Fruit fly (Drosophila melanogaster): ENCODE data around the gene SCCRO.
A peak's percentile ranks its signal among the peaks of the same experiment; 100 is the strongest.

The SCCRO gene

DNA sequence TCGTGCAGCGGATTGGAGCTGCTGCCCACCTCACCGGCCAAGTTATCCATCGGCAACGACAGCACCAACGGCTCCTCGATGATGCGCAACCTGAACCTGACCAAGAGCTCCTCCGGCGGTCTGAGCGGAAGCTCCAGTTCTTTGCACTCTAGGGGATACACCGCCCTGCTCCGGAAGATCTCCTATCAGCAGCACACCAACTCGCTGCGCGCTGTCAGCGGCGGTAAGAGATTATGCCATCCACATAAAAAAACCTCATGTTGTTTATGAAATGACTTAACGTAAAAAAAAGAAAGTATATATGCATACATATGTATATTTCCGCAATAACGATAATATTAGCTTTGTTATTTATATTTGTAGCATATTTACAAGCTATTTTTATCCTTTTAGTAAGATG, 5.5 kb downstream of the SCCRO start:
- TF ChIP-seq CG17801 (GFP tag; optimal IDR thresholded peaks at IDR 0.05; ENCODE audit: partially characterized antibody) = no peak

DNA sequence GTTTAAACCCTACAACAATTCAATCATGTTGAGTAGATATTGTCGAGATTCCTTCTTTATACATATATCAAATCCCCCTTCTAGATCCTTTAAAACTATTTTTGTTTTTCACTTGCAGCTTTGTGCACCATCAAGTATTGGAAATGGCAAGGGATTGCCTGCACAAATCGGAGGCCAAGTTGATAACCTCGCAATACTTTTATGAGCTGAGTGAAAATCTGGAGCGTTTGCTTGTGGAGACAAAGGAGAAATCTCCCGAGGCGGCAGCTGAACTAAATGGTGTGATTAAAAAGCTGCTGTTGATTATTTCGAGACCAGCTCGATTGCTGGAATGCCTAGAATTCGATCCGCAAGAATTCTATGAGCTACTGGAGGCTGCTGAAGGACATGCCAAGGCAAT, 7.3 kb downstream of the SCCRO start:
- no peak for TF ChIP-seq CG17801 (GFP tag; optimal IDR thresholded peaks at IDR 0.05; ENCODE audit: partially characterized antibody)

DNA sequence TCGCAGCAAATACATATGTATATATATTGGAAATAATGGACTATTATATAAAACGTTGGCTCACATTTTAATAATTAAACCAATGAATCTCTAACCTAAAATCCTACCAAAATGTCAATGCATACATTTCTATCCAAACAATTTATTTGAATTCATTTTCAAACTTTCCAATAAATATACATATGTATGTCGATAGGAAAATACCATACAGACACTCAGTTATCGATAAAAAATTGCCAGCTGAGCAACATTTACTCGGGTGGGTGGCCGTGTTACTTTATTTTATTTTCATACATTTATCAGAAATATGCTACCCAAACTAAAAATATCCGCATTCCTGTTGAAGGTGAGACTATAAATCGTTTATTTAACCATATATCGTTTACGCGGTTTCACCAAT, 13.1 kb downstream of the SCCRO start, which contains the start of gene Ufsp2:
TSS of gene Ufsp2 (plus strand) at position 214 of the 400 bp plus-strand sequence.
- no peak for TF ChIP-seq CG17801 (GFP tag; optimal IDR thresholded peaks at IDR 0.05; ENCODE audit: partially characterized antibody)

dm6 chr3L:15580487-15580886, 17.3 kb downstream of the SCCRO start, which contains the start of the genes mrn and CG12301:
Gene mrn, minus strand, starts transcription at chr3L:15580537.
Gene CG12301, plus strand, starts transcription at chr3L:15580800.
- peak; percentile 44 for TF ChIP-seq CG17801 (GFP tag; optimal IDR thresholded peaks at IDR 0.05; ENCODE audit: partially characterized antibody)

DNA sequence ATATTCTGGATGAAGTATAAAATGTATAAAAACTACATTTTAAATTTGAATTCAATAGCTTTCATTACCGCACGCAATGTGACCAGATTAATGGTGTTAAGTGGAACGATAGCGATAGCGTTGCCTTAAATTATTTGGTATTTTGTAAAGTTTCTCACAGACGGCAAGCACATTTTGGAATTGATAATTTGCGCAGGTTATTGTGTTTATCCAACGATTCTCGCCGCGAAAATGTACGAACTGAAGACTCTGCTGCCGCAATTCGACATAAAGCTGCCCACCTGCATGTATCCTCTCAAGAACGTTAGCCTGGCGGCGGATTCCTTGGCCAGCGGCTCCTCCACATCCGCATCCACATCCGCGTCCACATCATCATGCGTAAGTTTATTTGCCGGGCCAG, 20.3 kb downstream of the SCCRO start, which contains the start of gene AIMP2:
TSS of gene AIMP2 (plus strand) at position 135 of the 400 bp plus-strand sequence.
- no peak for TF ChIP-seq CG17801 (GFP tag; optimal IDR thresholded peaks at IDR 0.05; ENCODE audit: partially characterized antibody)

- no peak for TF ChIP-seq CG17801 (GFP tag; optimal IDR thresholded peaks at IDR 0.05; ENCODE audit: partially characterized antibody)
Measured at dm6 chr3L:15587445-15588381, 24.5 kb downstream of the SCCRO start, which contains the start of gene CG7656. Gene CG7656, minus strand, starts transcription at chr3L:15588175.

- TF ChIP-seq CG17801 (GFP tag; optimal IDR thresholded peaks at IDR 0.05; ENCODE audit: partially characterized antibody) = peak; percentile 69
Measured at dm6 chr3L:15588514-15589138, 25.4 kb downstream of the SCCRO start, which contains the start of gene RhoGAP71E. Gene RhoGAP71E, plus strand, starts transcription at chr3L:15588860.

dm6 chr3L:15589746-15590145, 26.5 kb downstream of the SCCRO start:
- TF ChIP-seq CG17801 (GFP tag; optimal IDR thresholded peaks at IDR 0.05; ENCODE audit: partially characterized antibody) = no peak

dm6 chr3L:15590803-15591597, 27.8 kb downstream of the SCCRO start:
- TF ChIP-seq CG17801 (GFP tag; optimal IDR thresholded peaks at IDR 0.05; ENCODE audit: partially characterized antibody) = no peak

DNA sequence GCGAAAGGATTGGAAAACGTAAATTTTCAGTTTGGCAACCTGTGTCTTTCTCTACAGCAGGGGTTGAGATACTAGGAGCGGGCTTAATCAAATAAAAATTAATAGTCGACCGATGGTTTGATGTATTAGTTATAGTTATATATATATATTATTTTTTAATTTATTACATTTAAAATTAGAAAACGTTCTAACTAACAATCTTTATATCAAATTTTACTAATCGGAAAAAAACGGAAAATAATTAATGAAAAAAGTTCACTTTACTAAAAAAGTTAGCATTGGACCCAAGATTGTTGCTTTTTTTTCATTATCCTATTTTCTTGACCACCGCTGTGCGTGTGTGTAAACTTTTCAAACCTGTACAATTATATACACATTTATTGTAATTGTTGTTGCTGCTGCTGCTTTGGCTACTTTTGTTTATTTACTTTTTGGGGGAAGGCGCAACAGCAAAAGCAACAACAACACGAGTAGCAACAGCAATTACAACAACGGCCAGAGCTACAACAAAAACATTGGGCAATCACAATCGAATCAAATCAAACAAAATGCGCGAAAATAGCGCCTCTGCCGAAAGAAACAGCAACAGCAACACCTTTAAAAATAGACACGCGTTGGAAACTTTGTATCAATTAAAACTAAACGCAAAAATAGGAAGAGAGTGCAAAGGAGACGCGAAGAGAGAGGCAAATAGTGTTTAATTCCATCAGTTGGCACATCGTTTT, 29.5 kb downstream of the SCCRO start:
- TF ChIP-seq CG17801 (GFP tag; optimal IDR thresholded peaks at IDR 0.05; ENCODE audit: partially characterized antibody) = no peak

DNA sequence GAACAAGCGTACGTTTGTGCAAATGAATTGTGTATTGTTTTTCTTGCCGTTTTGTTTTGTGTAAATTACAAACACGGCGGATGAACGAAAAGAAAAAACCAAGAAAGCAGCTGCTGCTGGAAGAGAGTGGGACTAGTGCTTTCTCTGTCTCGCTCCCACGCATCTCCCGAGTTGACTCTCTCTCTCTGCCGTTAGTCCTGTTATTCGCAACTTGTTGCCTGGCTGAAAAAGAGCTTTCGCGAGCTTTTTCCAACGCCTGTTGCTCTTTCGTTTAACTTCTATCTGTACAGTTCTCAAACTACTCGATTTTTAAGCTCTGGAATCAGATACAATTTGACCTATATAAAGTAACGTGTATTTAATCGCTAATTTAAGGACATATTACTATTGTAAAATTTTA, 30.2 kb downstream of the SCCRO start:
- TF ChIP-seq CG17801 (GFP tag; optimal IDR thresholded peaks at IDR 0.05; ENCODE audit: partially characterized antibody) = no peak

DNA sequence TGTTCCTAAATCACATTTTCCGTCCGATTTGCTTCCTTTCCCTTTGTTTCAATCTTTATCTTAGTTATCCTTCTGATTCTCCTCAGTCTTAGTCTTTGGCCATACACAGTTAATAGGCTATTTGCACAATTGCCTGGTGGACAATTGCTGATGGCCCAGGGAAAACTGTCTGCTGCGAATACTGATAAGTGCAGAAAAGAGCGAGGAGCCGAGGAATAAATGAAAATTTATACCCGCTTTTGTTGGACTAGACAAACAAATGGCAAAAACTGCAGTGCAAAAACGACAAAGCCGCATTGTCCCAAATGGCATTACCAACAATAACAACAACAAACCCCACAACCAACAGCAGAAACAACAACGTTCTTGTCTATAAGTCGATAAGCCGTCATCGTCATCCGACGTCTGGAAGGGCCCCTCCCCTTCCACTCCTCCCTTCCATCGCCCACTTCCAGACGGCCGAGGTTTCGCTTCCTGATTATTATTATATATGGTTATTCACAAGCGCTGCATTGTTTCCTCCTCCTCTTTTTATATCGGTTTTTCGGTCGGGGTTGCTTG, 30.9 kb downstream of the SCCRO start:
- TF ChIP-seq CG17801 (GFP tag; optimal IDR thresholded peaks at IDR 0.05; ENCODE audit: partially characterized antibody) = no peak

dm6 chr3L:15595175-15595724, 32.0 kb downstream of the SCCRO start:
- TF ChIP-seq CG17801 (GFP tag; optimal IDR thresholded peaks at IDR 0.05; ENCODE audit: partially characterized antibody) = no peak

- no peak for TF ChIP-seq CG17801 (GFP tag; optimal IDR thresholded peaks at IDR 0.05; ENCODE audit: partially characterized antibody)
Measured at dm6 chr3L:15595980-15596379, 32.8 kb downstream of the SCCRO start.
